Fruit fly (Drosophila melanogaster) whole organism, wandering third instar larva: Measurements from ENCODE around the gene Amnionless.
A peak's percentile ranks its signal among the peaks of the same experiment; 100 is the strongest.

ENCODE experiments used
- Abd-B ChIP-seq: fragments of >200 bp; optimal IDR thresholded peaks from 2 replicates; lab custom pipeline; 2017; ENCODE audit warnings: missing biosample characterization, missing genetic modification characterization
- CG32264 ChIP-seq: fragments of 200-800 bp; sonication (Bioruptor generic); optimal IDR thresholded peaks from 2 replicates; lab custom pipeline; 2016; ENCODE audit warnings: missing biosample characterization, missing genetic modification characterization
- CG9705 ChIP-seq: fragments of 200-800 bp; sonication (Bioruptor generic); optimal IDR thresholded peaks from 2 replicates; lab custom pipeline; 2018; ENCODE audit warnings: missing biosample characterization, mild to moderate bottlenecking, missing genetic modification characterization
- CrebA ChIP-seq: fragments of 200-800 bp; sonication (Bioruptor generic); optimal IDR thresholded peaks from 2 replicates; lab custom pipeline; 2016; ENCODE audit warnings: missing biosample characterization, mild to moderate bottlenecking, missing genetic modification characterization, borderline replicate concordance
- Dfd ChIP-seq: fragments of >200 bp; optimal IDR thresholded peaks from 2 replicates; lab custom pipeline; 2017; ENCODE audit warnings: missing biosample characterization, missing genetic modification characterization
- Dif ChIP-seq: fragments of 200-275, 200-300 bp; sonication (Bioruptor generic); optimal IDR thresholded peaks from 2 replicates; lab custom pipeline; 2018; ENCODE audit warnings: missing biosample characterization, missing genetic modification characterization; ENCODE audit not compliant: partially characterized antibody
- GATAd ChIP-seq: sonication (Bioruptor generic); optimal IDR thresholded peaks from 2 replicates; lab custom pipeline; 2016; ENCODE audit warnings: missing biosample characterization, missing genetic modification characterization
- HLH106 ChIP-seq: fragments of 200-800 bp; optimal IDR thresholded peaks from 3 replicates; lab custom pipeline; 2019; ENCODE audit warnings: missing biosample characterization, mild to moderate bottlenecking, missing genetic modification characterization, moderate library complexity
- Hnf4 ChIP-seq: fragments of 200-800 bp; sonication (Bioruptor generic); optimal IDR thresholded peaks from 2 replicates; lab custom pipeline; 2016; ENCODE audit warnings: missing biosample characterization, mild to moderate bottlenecking, missing genetic modification characterization
- Hr78 ChIP-seq: fragments of >200 bp; optimal IDR thresholded peaks from 2 replicates; lab custom pipeline; 2017; ENCODE audit warnings: missing biosample characterization, missing genetic modification characterization
- Hr83 ChIP-seq: fragments of 200-300 bp; sonication (Bioruptor generic); optimal IDR thresholded peaks from 2 replicates; lab custom pipeline; 2016; ENCODE audit warnings: missing biosample characterization, mild to moderate bottlenecking, missing genetic modification characterization, moderate library complexity; ENCODE audit not compliant: poor library complexity, severe bottlenecking
- Jra ChIP-seq: sonication (Bioruptor generic); optimal IDR thresholded peaks from 2 replicates; lab custom pipeline; 2016; ENCODE audit warnings: missing biosample characterization, missing genetic modification characterization
- Mio ChIP-seq: sonication (Bioruptor generic); optimal IDR thresholded peaks from 2 replicates; lab custom pipeline; 2016; ENCODE audit warnings: missing biosample characterization, missing genetic modification characterization
- Myc ChIP-seq: fragments of >200 bp; optimal IDR thresholded peaks from 2 replicates; lab custom pipeline; 2017
- N ChIP-seq: fragments of >200 bp; optimal IDR thresholded peaks from 2 replicates; lab custom pipeline; 2018; ENCODE audit warnings: missing biosample characterization, missing external identifiers, missing genetic modification characterization
- OdsH ChIP-seq: fragments of 200-800 bp; sonication (Bioruptor generic); optimal IDR thresholded peaks from 2 replicates; lab custom pipeline; 2016; ENCODE audit warnings: missing biosample characterization, mild to moderate bottlenecking, missing genetic modification characterization
- Rel ChIP-seq, 2 experiments: fragments of 200-800 bp; sonication (Bioruptor generic) in 1 of 2; optimal IDR thresholded peaks; 2 replicates in 1 of 2; 3 replicates in 1 of 2; lab custom pipeline; 2016 to 2019; ENCODE audit warnings: mild to moderate bottlenecking in 2 of 2, missing biosample characterization in 2 of 2, missing genetic modification characterization in 2 of 2, moderate library complexity in 1 of 2
- Sp1 ChIP-seq: fragments of 200-800 bp; sonication (Bioruptor generic); optimal IDR thresholded peaks from 3 replicates; lab custom pipeline; 2019; ENCODE audit warnings: missing biosample characterization, mild to moderate bottlenecking, missing genetic modification characterization, moderate library complexity
- Vsx2 ChIP-seq: fragments of 200-300, 225-300 bp; sonication (Bioruptor generic); optimal IDR thresholded peaks from 2 replicates; lab custom pipeline; 2018; ENCODE audit warnings: missing biosample characterization, missing genetic modification characterization; ENCODE audit not compliant: partially characterized antibody
- br ChIP-seq: fragments of 200-800 bp; sonication (Bioruptor generic); optimal IDR thresholded peaks from 2 replicates; lab custom pipeline; 2016; ENCODE audit warnings: missing biosample characterization, missing genetic modification characterization
- brk ChIP-seq: fragments of 200-800 bp; sonication (Bioruptor generic); optimal IDR thresholded peaks from 2 replicates; lab custom pipeline; 2016; ENCODE audit warnings: missing biosample characterization, mild to moderate bottlenecking, missing genetic modification characterization
- dl ChIP-seq, 2 experiments: fragments of 175-275, 200-275 bp in 1 of 2; fragments of 200-275 bp in 1 of 2; sonication (Bioruptor generic); optimal IDR thresholded peaks; lab custom pipeline; 2018; ENCODE audit warnings: mild to moderate bottlenecking in 2 of 2, missing biosample characterization in 2 of 2, missing genetic modification characterization in 2 of 2, moderate library complexity in 2 of 2; ENCODE audit not compliant: partially characterized antibody in 2 of 2, insufficient read depth in 1 of 2
- dmrt93B ChIP-seq: fragments of 200-800 bp; sonication (Bioruptor generic); optimal IDR thresholded peaks from 2 replicates; lab custom pipeline; 2018; ENCODE audit warnings: missing biosample characterization, mild to moderate bottlenecking, missing genetic modification characterization
- dsf ChIP-seq: sonication (Bioruptor generic); optimal IDR thresholded peaks from 2 replicates; lab custom pipeline; 2016; ENCODE audit warnings: missing biosample characterization, missing genetic modification characterization, borderline replicate concordance
- ey ChIP-seq: fragments of 200-800 bp; sonication (Bioruptor generic); optimal IDR thresholded peaks from 2 replicates; lab custom pipeline; 2016; ENCODE audit warnings: missing biosample characterization, missing genetic modification characterization
- foxo ChIP-seq, 2 experiments: fragments of 200-800 bp; sonication (Bioruptor generic); optimal IDR thresholded peaks; 2 replicates in 1 of 2; 3 replicates in 1 of 2; lab custom pipeline; 2016 to 2017; ENCODE audit warnings: missing biosample characterization in 2 of 2, missing genetic modification characterization in 2 of 2
- fru ChIP-seq: fragments of 200-800 bp; sonication (Bioruptor generic); optimal IDR thresholded peaks from 3 replicates; lab custom pipeline; 2016; ENCODE audit warnings: missing biosample characterization, mild to moderate bottlenecking, missing genetic modification characterization
- h ChIP-seq: fragments of 200-800 bp; sonication (Bioruptor generic); optimal IDR thresholded peaks from 3 replicates; lab custom pipeline; 2016; ENCODE audit warnings: missing biosample characterization, mild to moderate bottlenecking, missing genetic modification characterization
- jim ChIP-seq: fragments of 175-275, 200-325 bp; sonication (Bioruptor generic); optimal IDR thresholded peaks from 2 replicates; lab custom pipeline; 2016; ENCODE audit warnings: missing biosample characterization, mild to moderate bottlenecking, missing genetic modification characterization
- lola ChIP-seq: fragments of >200 bp; optimal IDR thresholded peaks from 2 replicates; lab custom pipeline; 2017; ENCODE audit warnings: missing biosample characterization, missing genetic modification characterization
- pan ChIP-seq: fragments of >200 bp; optimal IDR thresholded peaks from 2 replicates; lab custom pipeline; 2017
- psq ChIP-seq: fragments of 200-800 bp; sonication (Bioruptor generic); optimal IDR thresholded peaks from 3 replicates; lab custom pipeline; 2017; ENCODE audit warnings: missing biosample characterization, mild to moderate bottlenecking, missing genetic modification characterization, moderate library complexity
- rgr ChIP-seq: fragments of 200-800 bp; sonication (Bioruptor generic); optimal IDR thresholded peaks from 3 replicates; lab custom pipeline; 2016; ENCODE audit warnings: missing biosample characterization, mild to moderate bottlenecking, missing genetic modification characterization
- sage ChIP-seq: fragments of 200-800 bp; sonication (Bioruptor generic); optimal IDR thresholded peaks from 2 replicates; lab custom pipeline; 2016; ENCODE audit warnings: missing biosample characterization, mild to moderate bottlenecking, missing genetic modification characterization
- sv ChIP-seq: fragments of 200-800 bp; sonication (Bioruptor generic); optimal IDR thresholded peaks from 3 replicates; lab custom pipeline; 2016; ENCODE audit warnings: missing biosample characterization, missing genetic modification characterization
- tai ChIP-seq: sonication (Bioruptor generic); optimal IDR thresholded peaks from 2 replicates; lab custom pipeline; 2016; ENCODE audit warnings: missing biosample characterization, missing genetic modification characterization
- usp ChIP-seq: fragments of >200 bp; optimal IDR thresholded peaks from 2 replicates; lab custom pipeline; 2017; ENCODE audit warnings: missing biosample characterization, missing genetic modification characterization
- woc ChIP-seq: sonication (Bioruptor generic); optimal IDR thresholded peaks from 2 replicates; lab custom pipeline; 2016; ENCODE audit warnings: missing biosample characterization, mild to moderate bottlenecking, missing genetic modification characterization

The Amnionless gene

DNA sequence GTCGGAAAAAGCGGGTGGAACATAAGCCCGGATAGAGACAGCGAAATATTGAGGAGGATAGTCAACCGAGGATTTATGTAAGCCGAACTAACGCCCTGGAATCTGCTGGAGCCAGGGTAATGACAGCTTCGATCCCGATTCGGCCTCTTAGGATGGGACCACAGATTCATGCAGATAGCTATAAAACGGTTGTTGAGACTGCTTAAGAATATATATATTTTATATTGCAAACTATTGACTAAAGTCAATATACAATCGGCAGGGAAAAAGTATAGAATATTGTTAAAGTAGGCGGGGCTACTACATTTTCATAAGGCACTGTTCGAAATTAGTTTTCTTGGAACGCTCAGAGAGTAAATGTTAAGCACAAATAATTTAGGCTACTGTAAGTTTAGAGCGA is 20.2 kb downstream of the Amnionless start, which contains the start of gene CG3345:
Gene CG3345 (plus strand): TSS at position 301 of the 400 bp plus-strand sequence.
- TF ChIP-seq Hr78 (GFP tag; lab: Kevin White, UChicago) (no peak), HLH106 (no peak), Hr83 (GFP tag; lab: Kevin White, UChicago) (no peak), Dfd (GFP tag; lab: Kevin White, UChicago) (no peak), Hnf4 (no peak), CG32264 (GFP tag; lab: Kevin White, UChicago) (no peak), lola (no peak), Jra (GFP tag; lab: Kevin White, UChicago) (no peak), br (GFP tag; lab: Kevin White, UChicago) (no peak)

DNA sequence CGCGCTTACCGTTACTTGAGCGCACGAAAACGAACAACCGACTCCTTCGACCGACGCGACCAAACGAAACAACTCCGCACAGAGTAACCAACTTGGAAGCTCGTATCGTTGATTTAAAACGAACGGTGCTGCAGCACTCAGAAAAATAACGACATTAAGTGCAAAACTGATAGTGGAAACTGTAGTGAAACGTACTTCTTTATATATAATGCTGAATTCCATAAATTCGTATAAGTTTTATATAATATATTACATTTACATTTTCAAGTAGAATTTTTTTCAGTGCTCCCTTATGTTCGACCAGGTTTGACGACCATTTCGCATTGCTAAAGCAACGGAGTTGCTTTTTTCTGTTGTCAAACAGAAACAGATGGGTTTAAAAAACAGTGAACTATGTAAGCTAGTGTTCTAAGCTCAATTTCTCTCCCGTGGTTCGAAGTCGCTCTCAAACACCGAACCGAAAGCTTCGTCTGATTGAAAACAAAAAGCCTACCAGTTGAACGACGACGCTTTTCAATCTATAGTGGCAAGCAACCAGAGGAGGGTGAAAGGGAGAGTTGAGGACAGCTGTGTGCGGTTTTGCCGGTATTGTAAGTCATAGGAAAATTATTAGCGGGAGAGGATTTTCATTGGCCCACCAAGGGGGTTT is 21.4 kb downstream of the Amnionless start, which contains the start of gene CG17075:
Gene CG17075 (minus strand): TSS at position 65 of the 649 bp plus-strand sequence.
- TF ChIP-seq sage (no peak), OdsH (GFP tag; lab: Kevin White, UChicago) (peak; percentile 85), CrebA (GFP tag; lab: Kevin White, UChicago) (no peak), dl (GFP tag; optimal IDR thresholded peaks at IDR 0.05; lab: Kevin White, UChicago; ENCODE audit: insufficient read depth in 1 of 2, partially characterized antibody in 2 of 2) (no peak), Dfd (GFP tag; lab: Kevin White, UChicago) (no peak), HLH106 (peak; percentile 76), Vsx2 (no peak), N (GFP tag; lab: Kevin White, UChicago) (no peak), dmrt93B (GFP tag; lab: Kevin White, UChicago) (no peak), CG32264 (GFP tag; lab: Kevin White, UChicago) (no peak), Dif (GFP tag; lab: Kevin White, UChicago) (no peak), Myc (lab: Kevin White, UChicago) (no peak), Abd-B (GFP tag; lab: Kevin White, UChicago) (no peak), h (peak; percentile 89), Hr83 (GFP tag; lab: Kevin White, UChicago) (no peak), Hr78 (GFP tag; lab: Kevin White, UChicago) (no peak), usp (no peak), ey (GFP tag; lab: Kevin White, UChicago) (peak; percentile 61), Sp1 (GFP tag; lab: Kevin White, UChicago) (peak; percentile 81), dsf (GFP tag; lab: Kevin White, UChicago) (no peak), Jra (GFP tag; lab: Kevin White, UChicago) (no peak), br (GFP tag; lab: Kevin White, UChicago) (no peak), brk (GFP tag; lab: Kevin White, UChicago) (no peak), CG9705 (GFP tag; lab: Kevin White, UChicago) (peak; percentile 18), fru (peak; percentile 86), Mio (no peak), sv (GFP tag; lab: Kevin White, UChicago) (peak; percentile 93), GATAd (GFP tag; lab: Kevin White, UChicago) (no peak), foxo (GFP tag; optimal IDR thresholded peaks at IDR 0.05; lab: Kevin White, UChicago) (peak in 1 of 2 experiments; percentile 92), pan (lab: Kevin White, UChicago) (no peak), rgr (GFP tag; lab: Kevin White, UChicago) (peak; percentile 85), Hnf4 (no peak), lola (no peak), psq (peak; percentile 80), tai (no peak), jim (GFP tag; lab: Kevin White, UChicago) (no peak), Rel (GFP tag; optimal IDR thresholded peaks at IDR 0.05; lab: Kevin White, UChicago) (no peak), Rel (tag; optimal IDR thresholded peaks at IDR 0.05; lab: Kevin White, UChicago) (no peak), woc (peak; percentile 38)
